Fruit fly (Drosophila melanogaster) Kc167 (cell line): ENCODE results near the gene Hsp68.

Experiments
- Sin3A ChIP-seq: fragments of >200 bp; optimal IDR thresholded peaks from 2 replicates; lab custom pipeline; 2018; ENCODE audit warnings: missing external identifiers
- h ChIP-seq: fragments of >200 bp; optimal IDR thresholded peaks from 3 replicates; lab custom pipeline; 2018; ENCODE audit warnings: missing external identifiers
- insv ChIP-seq: fragments of >200 bp; optimal IDR thresholded peaks from 3 replicates; lab custom pipeline; 2018; ENCODE audit warnings: missing external identifiers
- psq ChIP-seq: fragments of >200 bp; optimal IDR thresholded peaks from 2 replicates; lab custom pipeline; 2017; ENCODE audit warnings: missing external identifiers
- ttk ChIP-seq: sonication (Bioruptor generic); optimal IDR thresholded peaks from 2 replicates; lab custom pipeline; 2017; ENCODE audit warnings: missing external identifiers

DNA sequence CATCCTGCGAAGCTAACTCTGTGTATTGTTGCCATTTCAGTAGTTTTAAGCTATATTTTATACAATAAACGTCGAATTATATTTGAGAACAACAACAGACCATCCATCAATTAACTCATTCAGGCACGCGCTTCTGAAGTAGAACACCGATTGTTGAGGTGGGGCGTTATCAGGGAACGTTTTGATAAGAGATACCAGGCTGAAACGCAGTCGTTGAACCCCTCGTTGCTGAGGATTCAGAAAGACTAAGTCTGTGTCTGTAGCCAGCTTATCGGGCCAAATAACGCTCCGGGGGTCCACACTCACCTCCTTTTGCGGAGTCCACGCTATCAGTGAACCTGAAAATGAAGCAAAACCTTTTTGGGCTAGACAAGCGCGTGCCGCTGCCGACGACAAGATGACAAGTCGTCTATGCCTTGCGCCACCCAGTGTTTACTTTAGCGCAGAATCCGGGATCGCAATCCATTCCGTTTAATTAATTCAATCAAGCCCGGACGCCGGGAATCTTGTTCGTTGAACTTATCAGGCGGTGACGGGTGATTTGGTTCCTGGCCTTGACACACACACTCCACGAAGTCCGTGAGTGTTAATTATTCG, 3.5 kb downstream of the Hsp68 start:
- no peak for TF ChIP-seq h
- no peak for TF ChIP-seq psq (lab: Kevin White, UChicago)
- no peak for TF ChIP-seq insv
- TF ChIP-seq Sin3A = no peak
- TF ChIP-seq ttk (lab: Kevin White, UChicago) = no peak
